Fruit fly (Drosophila melanogaster) whole organism, wandering third instar larva: ENCODE measurements around the gene CG15210.

Experiments
- Abd-B ChIP-seq: fragments of >200 bp; optimal IDR thresholded peaks from 2 replicates; lab custom pipeline; 2017; ENCODE audit warnings: missing biosample characterization, missing genetic modification characterization
- CG32264 ChIP-seq: fragments of 200-800 bp; sonication (Bioruptor generic); optimal IDR thresholded peaks from 2 replicates; lab custom pipeline; 2016; ENCODE audit warnings: missing biosample characterization, missing genetic modification characterization
- CrebA ChIP-seq: fragments of 200-800 bp; sonication (Bioruptor generic); optimal IDR thresholded peaks from 2 replicates; lab custom pipeline; 2016; ENCODE audit warnings: missing biosample characterization, mild to moderate bottlenecking, missing genetic modification characterization, borderline replicate concordance
- Dfd ChIP-seq: fragments of >200 bp; optimal IDR thresholded peaks from 2 replicates; lab custom pipeline; 2017; ENCODE audit warnings: missing biosample characterization, missing genetic modification characterization
- Dif ChIP-seq: fragments of 200-275, 200-300 bp; sonication (Bioruptor generic); optimal IDR thresholded peaks from 2 replicates; lab custom pipeline; 2018; ENCODE audit warnings: missing biosample characterization, missing genetic modification characterization; ENCODE audit not compliant: partially characterized antibody
- GATAd ChIP-seq: sonication (Bioruptor generic); optimal IDR thresholded peaks from 2 replicates; lab custom pipeline; 2016; ENCODE audit warnings: missing biosample characterization, missing genetic modification characterization
- Hnf4 ChIP-seq: fragments of 200-800 bp; sonication (Bioruptor generic); optimal IDR thresholded peaks from 2 replicates; lab custom pipeline; 2016; ENCODE audit warnings: missing biosample characterization, mild to moderate bottlenecking, missing genetic modification characterization
- Hr78 ChIP-seq: fragments of >200 bp; optimal IDR thresholded peaks from 2 replicates; lab custom pipeline; 2017; ENCODE audit warnings: missing biosample characterization, missing genetic modification characterization
- Hr83 ChIP-seq: fragments of 200-300 bp; sonication (Bioruptor generic); optimal IDR thresholded peaks from 2 replicates; lab custom pipeline; 2016; ENCODE audit warnings: missing biosample characterization, mild to moderate bottlenecking, missing genetic modification characterization, moderate library complexity; ENCODE audit not compliant: poor library complexity, severe bottlenecking
- Mio ChIP-seq: sonication (Bioruptor generic); optimal IDR thresholded peaks from 2 replicates; lab custom pipeline; 2016; ENCODE audit warnings: missing biosample characterization, missing genetic modification characterization
- Myc ChIP-seq: fragments of >200 bp; optimal IDR thresholded peaks from 2 replicates; lab custom pipeline; 2017
- OdsH ChIP-seq: fragments of 200-800 bp; sonication (Bioruptor generic); optimal IDR thresholded peaks from 2 replicates; lab custom pipeline; 2016; ENCODE audit warnings: missing biosample characterization, mild to moderate bottlenecking, missing genetic modification characterization
- br ChIP-seq: fragments of 200-800 bp; sonication (Bioruptor generic); optimal IDR thresholded peaks from 2 replicates; lab custom pipeline; 2016; ENCODE audit warnings: missing biosample characterization, missing genetic modification characterization
- dl ChIP-seq, 2 experiments: fragments of 175-275, 200-275 bp in 1 of 2; fragments of 200-275 bp in 1 of 2; sonication (Bioruptor generic); optimal IDR thresholded peaks; lab custom pipeline; 2018; ENCODE audit warnings: mild to moderate bottlenecking in 2 of 2, missing biosample characterization in 2 of 2, missing genetic modification characterization in 2 of 2, moderate library complexity in 2 of 2; ENCODE audit not compliant: partially characterized antibody in 2 of 2, insufficient read depth in 1 of 2
- dmrt93B ChIP-seq: fragments of 200-800 bp; sonication (Bioruptor generic); optimal IDR thresholded peaks from 2 replicates; lab custom pipeline; 2018; ENCODE audit warnings: missing biosample characterization, mild to moderate bottlenecking, missing genetic modification characterization
- dsf ChIP-seq: sonication (Bioruptor generic); optimal IDR thresholded peaks from 2 replicates; lab custom pipeline; 2016; ENCODE audit warnings: missing biosample characterization, missing genetic modification characterization, borderline replicate concordance
- ey ChIP-seq: fragments of 200-800 bp; sonication (Bioruptor generic); optimal IDR thresholded peaks from 2 replicates; lab custom pipeline; 2016; ENCODE audit warnings: missing biosample characterization, missing genetic modification characterization
- foxo ChIP-seq, 2 experiments: fragments of 200-800 bp; sonication (Bioruptor generic); optimal IDR thresholded peaks; 2 replicates in 1 of 2; 3 replicates in 1 of 2; lab custom pipeline; 2016 to 2017; ENCODE audit warnings: missing biosample characterization in 2 of 2, missing genetic modification characterization in 2 of 2
- fru ChIP-seq: fragments of 200-800 bp; sonication (Bioruptor generic); optimal IDR thresholded peaks from 3 replicates; lab custom pipeline; 2016; ENCODE audit warnings: missing biosample characterization, mild to moderate bottlenecking, missing genetic modification characterization
- lola ChIP-seq: fragments of >200 bp; optimal IDR thresholded peaks from 2 replicates; lab custom pipeline; 2017; ENCODE audit warnings: missing biosample characterization, missing genetic modification characterization
- pan ChIP-seq: fragments of >200 bp; optimal IDR thresholded peaks from 2 replicates; lab custom pipeline; 2017
- psq ChIP-seq: fragments of 200-800 bp; sonication (Bioruptor generic); optimal IDR thresholded peaks from 3 replicates; lab custom pipeline; 2017; ENCODE audit warnings: missing biosample characterization, mild to moderate bottlenecking, missing genetic modification characterization, moderate library complexity
- rgr ChIP-seq: fragments of 200-800 bp; sonication (Bioruptor generic); optimal IDR thresholded peaks from 3 replicates; lab custom pipeline; 2016; ENCODE audit warnings: missing biosample characterization, mild to moderate bottlenecking, missing genetic modification characterization
- sage ChIP-seq: fragments of 200-800 bp; sonication (Bioruptor generic); optimal IDR thresholded peaks from 2 replicates; lab custom pipeline; 2016; ENCODE audit warnings: missing biosample characterization, mild to moderate bottlenecking, missing genetic modification characterization
- sv ChIP-seq: fragments of 200-800 bp; sonication (Bioruptor generic); optimal IDR thresholded peaks from 3 replicates; lab custom pipeline; 2016; ENCODE audit warnings: missing biosample characterization, missing genetic modification characterization
- usp ChIP-seq: fragments of >200 bp; optimal IDR thresholded peaks from 2 replicates; lab custom pipeline; 2017; ENCODE audit warnings: missing biosample characterization, missing genetic modification characterization
- woc ChIP-seq: sonication (Bioruptor generic); optimal IDR thresholded peaks from 2 replicates; lab custom pipeline; 2016; ENCODE audit warnings: missing biosample characterization, mild to moderate bottlenecking, missing genetic modification characterization

The CG15210 gene

DNA sequence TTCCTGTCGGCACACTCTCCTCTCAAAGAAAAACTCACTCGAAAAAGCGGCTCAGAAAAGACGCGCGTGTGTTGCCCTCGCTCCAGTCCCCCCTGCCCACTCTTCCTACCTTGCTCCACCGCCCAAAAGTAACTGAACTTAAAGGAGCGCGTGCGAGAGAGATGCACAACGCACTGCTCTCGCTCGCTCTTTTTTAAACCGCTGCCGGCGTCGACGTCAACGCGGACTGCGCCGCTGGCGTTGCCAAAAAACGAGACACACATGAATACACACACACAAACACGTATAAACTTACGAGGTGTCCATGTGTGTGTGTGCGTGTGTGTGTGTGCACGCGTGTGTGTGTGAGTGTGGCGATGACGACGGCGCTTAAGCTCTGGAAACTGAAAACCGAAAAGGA is 22.2 kb upstream of the CG15210 start:
- TF ChIP-seq usp (GFP tag; lab: Kevin White, UChicago) = no peak
- peak; percentile 7 for TF ChIP-seq CrebA (GFP tag; lab: Kevin White, UChicago)
- peak; percentile 70 for TF ChIP-seq psq
- peak; percentile 89 for TF ChIP-seq fru (GFP tag; lab: Kevin White, UChicago)
- no peak for TF ChIP-seq Mio (GFP tag; lab: Kevin White, UChicago)

dm6 chrX:10820741-10821140 is 18.3 kb upstream of the CG15210 start:
- TF ChIP-seq usp (GFP tag; lab: Kevin White, UChicago) (no peak), foxo (GFP tag; optimal IDR thresholded peaks at IDR 0.05; lab: Kevin White, UChicago) (no peak), sage (GFP tag; lab: Kevin White, UChicago) (no peak), Abd-B (no peak), GATAd (GFP tag; lab: Kevin White, UChicago) (no peak), ey (GFP tag; lab: Kevin White, UChicago) (no peak), psq (no peak), rgr (GFP tag; lab: Kevin White, UChicago) (no peak), dsf (no peak), Hr78 (no peak), CrebA (GFP tag; lab: Kevin White, UChicago) (no peak), Dfd (GFP tag; lab: Kevin White, UChicago) (no peak), CG32264 (no peak), br (GFP tag; lab: Kevin White, UChicago) (no peak)

DNA sequence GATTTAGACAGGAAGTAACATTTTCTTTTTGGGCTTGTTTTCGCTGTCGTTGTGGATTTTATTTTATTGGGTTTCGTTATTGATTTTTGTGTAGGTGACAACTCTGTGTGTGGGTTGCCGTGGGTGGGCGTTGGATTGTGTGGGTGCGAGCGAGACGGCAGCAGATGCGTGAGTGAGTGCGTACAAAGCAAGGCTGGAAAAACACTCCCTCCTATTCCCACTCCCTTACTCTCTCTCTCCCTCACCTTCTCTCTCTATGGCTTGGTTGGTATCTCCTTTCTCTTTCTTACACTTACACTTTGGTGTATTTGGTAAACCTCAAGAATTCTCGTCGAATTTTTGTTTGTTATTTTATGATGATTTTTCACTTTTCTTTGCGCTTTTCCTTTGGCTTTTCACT is 16.9 kb upstream of the CG15210 start:
- TF ChIP-seq ey (GFP tag; lab: Kevin White, UChicago) (no peak), fru (GFP tag; lab: Kevin White, UChicago) (no peak), GATAd (GFP tag; lab: Kevin White, UChicago) (no peak), Hr78 (no peak), lola (GFP tag; lab: Kevin White, UChicago) (no peak), sv (GFP tag; lab: Kevin White, UChicago) (no peak), usp (GFP tag; lab: Kevin White, UChicago) (no peak), woc (GFP tag; lab: Kevin White, UChicago) (no peak), Dfd (GFP tag; lab: Kevin White, UChicago) (no peak), pan (lab: Kevin White, UChicago) (no peak), sage (GFP tag; lab: Kevin White, UChicago) (no peak), Hr83 (GFP tag; lab: Kevin White, UChicago) (no peak), Hnf4 (GFP tag; lab: Kevin White, UChicago) (no peak), foxo (GFP tag; optimal IDR thresholded peaks at IDR 0.05; lab: Kevin White, UChicago) (no peak), CG32264 (no peak), Myc (no peak), CrebA (GFP tag; lab: Kevin White, UChicago) (no peak)

DNA sequence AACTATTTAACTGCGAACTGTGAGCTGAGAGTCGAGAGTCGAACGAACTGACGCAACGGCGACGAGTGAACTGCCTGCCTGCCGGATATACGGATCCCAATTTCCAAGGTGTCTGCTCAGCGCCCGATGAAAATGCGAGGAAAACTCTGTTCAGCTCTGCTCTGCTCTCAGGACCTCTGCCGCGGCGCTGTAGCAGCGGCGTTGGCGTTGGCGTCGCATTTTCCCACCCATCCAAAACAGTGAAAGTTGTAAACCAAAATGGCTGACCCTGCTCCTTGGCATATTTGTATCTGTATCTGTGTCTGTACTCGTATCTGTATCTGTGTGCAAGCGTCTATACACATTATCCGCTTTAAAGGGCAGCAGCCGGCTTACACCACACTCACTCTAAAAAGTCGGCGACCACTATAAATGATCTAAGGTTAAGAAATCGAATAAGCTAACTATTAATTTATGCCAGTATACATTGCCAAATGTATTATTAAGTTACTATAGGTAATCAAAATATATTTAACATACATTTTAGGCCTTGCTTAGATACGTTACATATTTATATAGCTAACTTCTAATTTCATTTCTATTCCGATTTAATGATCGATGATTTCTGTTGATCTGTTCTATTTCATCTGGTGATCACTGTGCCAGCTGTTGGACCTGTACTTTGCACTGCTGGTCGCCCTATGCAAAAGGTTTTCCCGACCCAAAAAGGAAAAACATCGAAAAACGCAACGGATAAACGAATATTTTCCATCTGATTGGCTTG is 16.2 kb upstream of the CG15210 start:
- TF ChIP-seq sv (GFP tag; lab: Kevin White, UChicago) = peak; percentile 11
- no peak for TF ChIP-seq OdsH (GFP tag; lab: Kevin White, UChicago)
- TF ChIP-seq psq = no peak

dm6 chrX:10823441-10823818 is 15.6 kb upstream of the CG15210 start:
- TF ChIP-seq dmrt93B (no peak), dl (GFP tag; optimal IDR thresholded peaks at IDR 0.05; lab: Kevin White, UChicago; ENCODE audit: insufficient read depth in 1 of 2, partially characterized antibody in 2 of 2) (no peak), lola (GFP tag; lab: Kevin White, UChicago) (no peak)

DNA sequence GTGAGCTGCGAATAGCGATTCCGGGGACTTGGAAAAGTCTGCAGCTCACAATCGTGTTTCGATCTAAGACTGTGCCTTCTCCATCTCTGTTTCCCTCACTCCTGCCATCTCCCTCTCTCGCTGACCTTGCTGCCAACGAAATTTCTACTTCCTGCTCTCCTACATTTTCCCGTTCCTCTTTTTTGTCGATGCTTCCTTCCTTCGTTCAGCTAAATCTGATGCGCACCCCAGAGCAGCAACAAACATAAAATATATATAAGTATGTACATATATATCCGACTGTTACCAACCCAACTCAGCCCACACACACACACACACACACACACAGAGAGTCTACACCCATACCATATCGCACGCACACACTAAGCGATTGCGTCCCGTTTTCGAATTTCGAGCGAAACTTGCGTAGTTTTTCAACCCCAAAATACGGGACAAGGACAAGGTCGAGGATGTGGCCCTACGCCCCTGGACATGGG is 14.8 kb upstream of the CG15210 start, which contains the start of gene Imp:
Gene Imp (minus strand): TSS at position 51 of the 476 bp plus-strand sequence.
- TF ChIP-seq Dfd (GFP tag; lab: Kevin White, UChicago) (peak; percentile 14), Dif (GFP tag; lab: Kevin White, UChicago) (no peak)
